Worm (Caenorhabditis elegans) whole organism, L3 larva: ENCODE measurements around the gene F25B5.3.
A peak's percentile ranks its signal among the peaks of the same experiment; 100 is the strongest.

Experiments
- ZK546.5 ChIP-seq: sonication (generic microtip); optimal IDR thresholded peaks from 2 replicates; lab custom pipeline; 2017; ENCODE audit warnings: missing biosample characterization, missing genetic modification characterization
- elt-2 ChIP-seq: sonication (generic microtip); optimal IDR thresholded peaks from 2 replicates; lab custom pipeline; 2016; ENCODE audit warnings: missing genetic modification reagents, mild to moderate bottlenecking, missing genetic modification characterization, missing compliant biosample characterization
- lin-39 ChIP-seq: fragments of 150-350 bp; optimal IDR thresholded peaks from 2 replicates; lab custom pipeline; 2018; ENCODE audit warnings: missing biosample characterization, missing genetic modification reagents, missing genetic modification characterization
- nfya-1 ChIP-seq: sonication (generic microtip); optimal IDR thresholded peaks from 2 replicates; lab custom pipeline; 2017; ENCODE audit warnings: missing genetic modification characterization, mild to moderate bottlenecking, missing compliant biosample characterization, antibody characterized with exemption, moderate library complexity; ENCODE audit not compliant: insufficient read depth
- nhr-11 ChIP-seq: fragments of 150-350 bp; optimal IDR thresholded peaks from 2 replicates; lab custom pipeline; 2014; ENCODE audit warnings: missing biosample characterization, missing genetic modification characterization
- nhr-23 ChIP-seq: fragments of 150-350 bp; optimal IDR thresholded peaks from 2 replicates; lab custom pipeline; 2014; ENCODE audit warnings: missing biosample characterization, missing genetic modification reagents, missing genetic modification characterization

DNA sequence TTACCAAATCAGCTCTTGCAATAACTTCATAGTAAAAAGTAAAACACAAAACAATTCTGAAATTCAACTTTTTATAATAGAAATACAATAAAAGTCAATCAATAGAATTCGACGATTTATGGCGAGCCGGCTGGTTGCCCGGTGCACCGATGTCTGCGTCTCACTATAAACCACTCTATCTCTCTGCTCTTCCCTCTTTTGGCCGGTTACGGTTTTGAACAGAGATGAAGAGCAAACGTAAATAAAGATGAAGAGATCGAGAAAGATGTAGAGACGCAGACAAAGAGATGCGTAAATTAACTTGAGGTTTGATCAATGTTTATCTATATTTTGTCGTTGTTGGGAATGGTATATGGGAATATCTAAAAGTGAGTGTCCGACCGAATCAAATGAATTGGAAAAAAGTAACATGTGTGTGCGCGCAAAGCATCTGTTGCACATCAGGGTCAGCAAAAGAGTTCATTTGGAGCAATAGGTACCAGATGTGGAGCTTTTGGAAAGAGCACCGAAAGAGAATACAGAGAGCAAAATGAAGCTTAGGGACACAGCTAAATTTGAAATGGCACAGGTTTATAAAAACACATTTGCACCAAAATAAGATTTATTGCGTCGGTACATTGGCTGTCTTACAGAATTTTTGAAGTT lies 31.7 kb downstream of the F25B5.3 start:
- TF ChIP-seq lin-39 (tag; lab: Kevin White, UChicago) (no peak), nfya-1 (tag; lab: Kevin White, UChicago) (no peak), nhr-23 (tag; lab: Kevin White, UChicago) (no peak), nhr-11 (tag; lab: Kevin White, UChicago) (no peak), elt-2 (tag; lab: Kevin White, UChicago) (peak; percentile 30), ZK546.5 (tag; lab: Kevin White, UChicago) (no peak)
